Worm (Caenorhabditis elegans) whole organism, midembryonic: ENCODE data around the gene npp-5.

Experiments
- T22C8.4 ChIP-seq: fragments of 200-800 bp; sonication (Bioruptor generic); IDR thresholded peaks from 2 replicates; pipeline ENCODE4 v1.3.6; 2022; ENCODE audit warnings: missing genetic modification characterization, missing compliant biosample characterization
- cog-1 ChIP-seq: sonication (generic microtip); optimal IDR thresholded peaks from 2 replicates; lab custom pipeline; 2016; ENCODE audit warnings: missing genetic modification characterization, missing compliant biosample characterization
- flt-1 ChIP-seq: fragments of 200-800 bp; sonication (Bioruptor generic); IDR thresholded peaks from 2 replicates; pipeline ENCODE4 v1.3.6; 2022; ENCODE audit warnings: missing genetic modification characterization, missing compliant biosample characterization
- klf-2 ChIP-seq: fragments of 200-800 bp; sonication (Bioruptor generic); conservative IDR thresholded peaks from 2 replicates; pipeline ENCODE4 v1.3.6; 2022; ENCODE audit warnings: missing genetic modification reagents, missing genetic modification characterization, missing compliant biosample characterization
- med-1 ChIP-seq: sonication (generic microtip); optimal IDR thresholded peaks from 2 replicates; lab custom pipeline; 2017; ENCODE audit warnings: missing genetic modification characterization, mild to moderate bottlenecking, missing compliant biosample characterization, antibody characterized with exemption, missing genetic modification reagents; ENCODE audit not compliant: insufficient read depth
- ref-1 ChIP-seq: fragments of 200-800 bp; sonication (Bioruptor generic); conservative IDR thresholded peaks from 2 replicates; pipeline ENCODE4 v1.3.6; 2022; ENCODE audit warnings: missing genetic modification reagents, missing genetic modification characterization, missing compliant biosample characterization
- tab-1 ChIP-seq: fragments of 200-800 bp; sonication (Bioruptor generic); IDR thresholded peaks from 2 replicates; pipeline ENCODE4 v1.3.6; 2022; ENCODE audit warnings: missing genetic modification characterization, missing compliant biosample characterization
- ztf-23 ChIP-seq: fragments of 200-800 bp; sonication (Bioruptor generic); IDR thresholded peaks from 2 replicates; pipeline ENCODE4 v1.3.6; 2022; ENCODE audit warnings: missing genetic modification reagents, missing genetic modification characterization, missing compliant biosample characterization
- ztf-29 ChIP-seq: fragments of 200-800 bp; sonication (Bioruptor generic); IDR thresholded peaks from 2 replicates; pipeline ENCODE4 v1.3.6; 2022; ENCODE audit warnings: missing genetic modification reagents, missing genetic modification characterization, missing compliant biosample characterization

The npp-5 gene

DNA sequence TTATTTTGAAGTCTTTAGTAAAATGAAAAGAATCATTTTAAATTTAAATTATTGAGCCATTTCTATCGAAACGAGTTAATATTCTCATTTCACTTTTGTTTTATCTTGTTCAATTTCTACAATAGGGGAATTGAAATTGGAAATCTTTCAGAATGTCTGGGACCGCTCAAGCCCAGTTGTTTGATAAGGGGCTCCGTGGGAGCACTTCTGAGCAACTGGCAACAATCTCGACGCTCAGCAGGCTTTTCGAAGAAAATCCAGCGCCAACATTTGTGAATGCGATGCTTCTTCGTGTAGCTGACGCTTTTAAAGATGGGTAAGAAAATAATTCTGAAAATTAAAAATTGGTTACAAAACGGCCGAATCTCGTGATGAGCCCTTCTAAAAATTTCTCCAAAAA, 16.9 kb downstream of the npp-5 start, which contains the start of gene ints-7:
Gene ints-7 (plus strand): TSS at position 152 of the 400 bp plus-strand sequence.
- TF ChIP-seq flt-1 (no peak), ztf-29 (GFP tag; lab: Robert Waterston, UW) (no peak)

DNA sequence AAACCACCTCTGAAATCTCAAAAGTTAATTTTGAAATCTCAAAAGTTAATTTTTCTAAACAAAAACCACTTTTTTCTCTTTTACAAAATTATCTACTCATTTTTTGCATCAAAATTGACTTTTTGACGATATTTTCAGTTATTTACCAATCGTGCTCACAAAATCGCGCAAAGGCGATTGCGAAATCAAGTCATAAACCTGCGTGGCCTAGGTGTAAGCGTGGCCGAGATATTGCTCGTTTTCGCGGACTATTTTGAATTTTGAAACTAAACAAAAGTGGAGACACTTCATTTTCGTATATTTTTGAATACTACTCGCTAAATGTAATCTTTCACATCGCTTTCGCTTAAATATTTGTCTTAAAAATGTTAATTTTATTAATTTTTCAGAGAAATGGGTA, 21.3 kb downstream of the npp-5 start, which contains the start of gene smc-6:
Gene smc-6 (plus strand): TSS at position 390 of the 400 bp plus-strand sequence.
- no peak for TF ChIP-seq ztf-23 (GFP tag; lab: Robert Waterston, UW)
- no peak for TF ChIP-seq cog-1 (tag; lab: Kevin White, UChicago)
- no peak for TF ChIP-seq ref-1 (GFP tag; lab: Robert Waterston, UW)
- no peak for TF ChIP-seq ztf-29 (GFP tag; lab: Robert Waterston, UW)
- TF ChIP-seq flt-1: no peak
- no peak for TF ChIP-seq T22C8.4
- no peak for TF ChIP-seq med-1 (GFP tag; lab: Kevin White, UChicago)
- TF ChIP-seq klf-2 (GFP tag; lab: Robert Waterston, UW): no peak

DNA sequence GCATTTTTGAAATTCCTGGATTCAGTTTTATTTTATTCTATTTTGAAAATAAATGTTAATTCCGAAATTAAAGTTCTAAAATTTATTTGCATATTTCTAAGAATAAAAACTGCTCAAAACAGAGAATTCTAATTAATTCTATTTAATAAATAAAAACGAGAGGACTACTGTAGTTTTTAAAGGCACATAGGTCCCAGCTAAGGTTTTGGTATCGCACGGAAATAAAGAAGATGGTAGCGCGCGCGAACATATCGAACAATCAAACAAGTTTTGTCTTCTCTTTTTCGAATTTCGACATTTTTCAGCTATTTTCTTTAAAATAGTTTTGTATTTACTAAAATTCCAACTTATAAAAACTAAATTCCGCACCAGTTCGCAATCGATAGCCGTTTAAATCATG, 21.7 kb downstream of the npp-5 start:
- TF ChIP-seq ztf-29 (GFP tag; lab: Robert Waterston, UW): no peak
- TF ChIP-seq T22C8.4: no peak
- TF ChIP-seq tab-1 (GFP tag; lab: Robert Waterston, UW): no peak
- TF ChIP-seq flt-1: no peak
- no peak for TF ChIP-seq cog-1 (tag; lab: Kevin White, UChicago)

DNA sequence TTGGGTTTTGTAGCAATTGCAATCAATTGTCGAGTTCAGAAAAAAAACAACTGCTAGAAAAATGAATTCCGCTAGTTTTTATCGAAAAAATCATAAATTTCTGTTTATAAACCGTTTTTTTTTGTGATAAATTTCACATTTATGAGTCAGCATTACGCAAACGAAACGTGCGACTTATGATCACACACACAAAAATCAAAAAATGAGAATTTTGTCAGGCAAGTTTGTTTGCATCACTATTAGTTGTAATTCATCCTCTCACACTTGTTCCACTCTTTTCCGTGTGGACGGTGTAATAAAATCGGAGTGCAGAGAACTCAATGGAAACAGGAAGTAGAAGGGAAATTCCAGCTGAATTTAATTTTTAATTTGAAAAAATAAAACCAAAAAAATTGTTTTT, 22.2 kb downstream of the npp-5 start, which contains the start of gene pcs-1:
Gene pcs-1 (minus strand): TSS at position 344 of the 400 bp plus-strand sequence.
- TF ChIP-seq tab-1 (GFP tag; lab: Robert Waterston, UW): no peak

DNA sequence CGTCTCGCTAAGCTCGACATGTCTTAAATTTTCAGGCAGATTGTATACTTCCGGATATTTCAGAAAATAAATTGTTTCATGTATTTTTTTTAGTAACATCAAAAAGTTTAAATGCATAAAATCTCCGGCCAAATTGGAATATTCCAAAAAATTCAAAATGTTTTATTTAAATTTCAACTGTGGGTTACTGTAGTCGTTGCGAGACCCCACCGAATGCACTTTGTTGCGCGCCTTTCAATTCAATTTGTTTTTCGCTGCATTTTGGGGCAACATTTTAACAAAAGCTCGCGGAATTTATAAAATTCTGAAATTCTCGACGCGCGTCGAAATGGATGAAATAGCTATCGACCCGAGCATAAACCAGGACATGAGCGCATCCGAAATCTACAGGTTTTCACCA, 26.7 kb downstream of the npp-5 start, which contains the start of gene F54D5.2:
Gene F54D5.2 (plus strand): TSS at position 237 of the 400 bp plus-strand sequence.
- no peak for TF ChIP-seq klf-2 (GFP tag; lab: Robert Waterston, UW)
- no peak for TF ChIP-seq tab-1 (GFP tag; lab: Robert Waterston, UW)
- no peak for TF ChIP-seq T22C8.4
- TF ChIP-seq ref-1 (GFP tag; lab: Robert Waterston, UW): no peak
- no peak for TF ChIP-seq cog-1 (tag; lab: Kevin White, UChicago)
- TF ChIP-seq ztf-23 (GFP tag; lab: Robert Waterston, UW): no peak
- TF ChIP-seq flt-1: no peak
- TF ChIP-seq ztf-29 (GFP tag; lab: Robert Waterston, UW): no peak
- no peak for TF ChIP-seq med-1 (GFP tag; lab: Kevin White, UChicago)

DNA sequence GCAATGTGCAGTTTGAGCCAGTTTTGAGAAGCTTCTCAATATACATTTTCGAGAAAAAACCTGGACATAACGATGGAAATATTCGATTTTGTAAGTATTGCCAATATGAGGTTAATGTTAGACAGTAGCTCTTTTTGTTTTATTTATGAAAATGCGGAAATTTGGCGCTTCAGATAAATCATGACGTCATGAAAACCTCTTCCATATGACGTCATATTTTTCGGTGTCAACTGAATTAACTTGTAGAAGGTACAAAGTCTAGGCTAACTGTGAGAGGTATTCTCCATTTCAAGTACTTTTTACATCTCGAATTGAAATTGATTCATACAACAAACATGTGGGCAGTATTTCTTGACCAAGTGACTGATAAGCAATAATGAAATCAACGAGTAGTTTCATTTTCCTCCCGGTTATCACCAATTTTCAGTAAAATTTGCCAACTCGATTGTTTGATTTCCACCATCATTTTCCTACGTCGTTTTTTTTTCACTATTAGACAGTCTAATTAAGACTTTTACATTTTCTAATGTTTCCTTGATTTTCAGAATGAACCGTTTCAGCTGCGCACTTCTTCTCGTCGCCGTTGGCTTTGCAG, 28.3 kb downstream of the npp-5 start, which contains the start of gene F54D5.3:
Gene F54D5.3 (plus strand): TSS at position 546 of the 595 bp plus-strand sequence.
- TF ChIP-seq ztf-23 (GFP tag; lab: Robert Waterston, UW) (no peak), ref-1 (GFP tag; lab: Robert Waterston, UW) (no peak), klf-2 (GFP tag; lab: Robert Waterston, UW) (no peak), T22C8.4 (no peak), cog-1 (tag; lab: Kevin White, UChicago) (no peak), med-1 (GFP tag; lab: Kevin White, UChicago) (no peak), flt-1 (no peak), tab-1 (GFP tag; lab: Robert Waterston, UW) (no peak), ztf-29 (GFP tag; lab: Robert Waterston, UW) (no peak)

DNA sequence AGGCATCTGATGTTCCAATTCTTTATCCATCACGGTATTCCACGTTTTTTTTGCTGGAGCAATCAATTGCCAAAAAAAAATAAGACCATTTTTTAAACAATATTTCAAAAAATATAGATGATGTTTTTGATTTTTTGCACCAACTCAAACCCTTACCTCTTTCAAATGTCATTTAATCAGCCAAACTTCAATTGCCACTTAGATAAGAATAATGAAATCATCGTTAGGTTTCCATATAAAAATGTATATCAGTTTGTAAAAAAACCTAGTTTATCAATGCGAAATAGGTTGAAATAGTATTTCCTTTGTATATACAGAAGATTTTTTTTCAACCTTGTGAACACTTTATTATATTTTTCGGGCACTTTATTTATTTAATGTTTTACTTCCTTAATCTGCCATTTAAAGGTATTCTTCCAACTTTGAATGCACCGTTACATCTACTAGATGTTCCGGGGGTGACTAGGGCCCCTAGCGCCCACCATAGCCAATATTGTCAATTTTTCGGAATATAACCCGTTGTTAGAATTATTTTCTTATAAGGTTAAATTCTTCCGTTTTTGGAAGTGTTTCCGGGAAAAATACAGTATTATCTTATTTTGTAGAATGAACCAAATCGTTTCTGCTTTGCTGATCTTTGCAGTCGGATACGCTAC, 30.3 kb downstream of the npp-5 start, which contains the start of the genes F54D5.23 and F54D5.4:
Gene F54D5.23 (minus strand): TSS at position 75 of the 656 bp plus-strand sequence.
Gene F54D5.4 (plus strand): TSS at position 606 of the 656 bp plus-strand sequence.
- no peak for TF ChIP-seq klf-2 (GFP tag; lab: Robert Waterston, UW)
- no peak for TF ChIP-seq tab-1 (GFP tag; lab: Robert Waterston, UW)
- TF ChIP-seq T22C8.4: no peak
- no peak for TF ChIP-seq ref-1 (GFP tag; lab: Robert Waterston, UW)
- TF ChIP-seq ztf-29 (GFP tag; lab: Robert Waterston, UW): no peak
- TF ChIP-seq ztf-23 (GFP tag; lab: Robert Waterston, UW): no peak
- no peak for TF ChIP-seq cog-1 (tag; lab: Kevin White, UChicago)
- TF ChIP-seq med-1 (GFP tag; lab: Kevin White, UChicago): no peak
- no peak for TF ChIP-seq flt-1

DNA sequence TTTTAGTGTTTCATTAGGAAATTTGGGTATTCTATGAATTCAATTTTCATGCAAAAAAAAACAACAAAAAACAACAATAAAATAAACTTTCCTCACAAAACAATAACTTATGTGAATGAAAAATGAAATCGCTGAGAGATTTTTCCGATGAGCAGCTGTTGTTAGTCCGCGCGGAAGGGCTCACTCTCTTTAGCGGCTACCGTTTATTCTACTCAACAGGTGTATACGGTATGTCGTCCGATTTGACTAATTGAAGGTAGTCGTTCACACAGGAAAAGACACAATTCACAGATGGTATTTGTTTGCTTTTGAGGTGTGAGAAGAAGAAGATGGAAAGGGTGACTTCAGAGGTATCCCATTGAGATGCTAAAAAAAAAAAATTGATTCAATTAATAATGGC, 30.9 kb downstream of the npp-5 start:
- no peak for TF ChIP-seq klf-2 (GFP tag; lab: Robert Waterston, UW)
- no peak for TF ChIP-seq med-1 (GFP tag; lab: Kevin White, UChicago)
- TF ChIP-seq cog-1 (tag; lab: Kevin White, UChicago): no peak
- no peak for TF ChIP-seq ref-1 (GFP tag; lab: Robert Waterston, UW)
- no peak for TF ChIP-seq flt-1

DNA sequence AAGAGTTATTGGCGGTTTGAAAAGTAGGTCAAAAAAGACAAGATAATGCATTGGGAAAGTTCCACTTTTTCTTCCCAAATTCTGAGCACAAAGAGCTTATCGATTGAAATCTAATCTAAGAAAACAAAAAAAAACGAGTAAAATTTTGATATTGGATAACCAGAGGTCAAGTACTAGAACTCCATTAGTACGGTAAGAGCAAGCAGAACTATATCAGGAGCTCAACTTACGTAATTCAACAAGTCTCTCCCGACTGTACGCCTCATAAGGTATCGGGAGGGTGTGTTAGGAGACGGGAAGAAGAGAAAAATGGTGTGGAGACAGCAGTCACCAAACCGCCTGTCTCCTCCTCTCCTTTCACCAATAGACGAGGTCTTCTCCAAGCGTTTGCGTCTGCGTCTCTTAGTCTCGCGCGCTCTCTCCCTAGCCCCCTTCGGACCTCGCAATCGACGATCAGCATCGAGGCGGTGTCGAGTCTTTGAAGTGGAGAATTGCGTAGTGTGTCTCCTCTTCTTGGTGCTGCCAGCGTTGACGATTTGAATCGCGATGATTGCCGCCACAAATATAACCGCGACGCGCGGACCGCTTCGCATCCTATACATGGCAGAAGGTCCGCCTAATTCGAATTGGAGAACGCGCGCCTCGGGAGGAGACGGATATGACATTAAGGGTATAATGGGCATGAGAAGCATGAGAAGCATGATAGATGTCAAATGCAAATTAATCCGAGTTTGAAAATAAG, 32.5 kb downstream of the npp-5 start, which contains the start of gene F54D5.5:
Gene F54D5.5 (minus strand): TSS at position 51 of the 742 bp plus-strand sequence.
- no peak for TF ChIP-seq ztf-29 (GFP tag; lab: Robert Waterston, UW)
- TF ChIP-seq ref-1 (GFP tag; lab: Robert Waterston, UW): no peak
- TF ChIP-seq tab-1 (GFP tag; lab: Robert Waterston, UW): 0 out of 2 replicates have a peak, but pooled peaks have one; percentile 65
- TF ChIP-seq T22C8.4: no peak
- TF ChIP-seq klf-2 (GFP tag; lab: Robert Waterston, UW): no peak
- peak; percentile 72; the same call in 1 of the 2 replicates for TF ChIP-seq flt-1
- peak; percentile 47; the same call in 1 of the 2 replicates for TF ChIP-seq ztf-23 (GFP tag; lab: Robert Waterston, UW)
- no peak for TF ChIP-seq med-1 (GFP tag; lab: Kevin White, UChicago)
- TF ChIP-seq cog-1 (tag; lab: Kevin White, UChicago): peak; percentile 70
